Fruit fly (Drosophila melanogaster) ovary, adult (tissue): ENCODE results near the gene CG34248.

Experiments used
- CG17801 ChIP-seq: fragments of 200-800 bp; optimal IDR thresholded peaks from 2 replicates; lab custom pipeline; 2019; ENCODE audit warnings: missing biosample characterization, mild to moderate bottlenecking, missing genetic modification characterization, moderate library complexity; ENCODE audit not compliant: partially characterized antibody

CG34248 gene

dm6 chr3L:16261505-16261904 lies 9.2 kb downstream of the CG34248 start, which contains the start of gene CG34247:
CG34247 (minus strand) TSS chr3L:16261605.
- no peak for TF ChIP-seq CG17801 (GFP tag; lab: Kevin White, UChicago)

- TF ChIP-seq CG17801 (GFP tag; lab: Kevin White, UChicago) = no peak
Measured at dm6 chr3L:16259552-16259951, 11.2 kb downstream of the CG34248 start, which contains the start of gene CG13053. CG13053 (minus strand) TSS chr3L:16259722.

dm6 chr3L:16257118-16257627 lies 13.5 kb downstream of the CG34248 start, which contains the start of gene CG13054:
CG13054 (minus strand) TSS chr3L:16257191.
- TF ChIP-seq CG17801 (GFP tag; lab: Kevin White, UChicago) = no peak

DNA sequence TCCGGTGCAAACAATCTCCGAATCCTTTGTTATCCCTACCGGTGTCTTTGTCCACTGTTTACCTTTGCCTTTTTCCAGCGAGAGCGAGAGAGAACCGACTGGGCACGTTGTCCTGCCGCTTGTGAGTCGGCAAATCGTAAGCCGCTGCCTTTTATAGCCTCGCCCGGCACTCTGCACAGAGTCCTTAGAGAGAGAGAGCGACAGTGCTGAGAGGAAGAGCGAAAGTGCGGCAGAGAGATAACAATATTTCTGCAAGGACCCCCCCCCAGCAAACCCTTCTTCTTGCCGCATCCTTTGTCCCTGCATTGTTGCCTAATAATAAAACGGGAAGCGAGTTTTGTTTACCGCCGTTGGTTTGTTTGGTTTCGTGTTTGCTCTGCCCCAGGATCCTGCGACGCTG lies 18.4 kb downstream of the CG34248 start, which contains the start of gene CG13055:
CG13055 (minus strand) TSS at position 101 of the 400 bp plus-strand sequence.
- TF ChIP-seq CG17801 (GFP tag; lab: Kevin White, UChicago) = no peak

dm6 chr3L:16241296-16241695 lies 29.4 kb downstream of the CG34248 start:
- no peak for TF ChIP-seq CG17801 (GFP tag; lab: Kevin White, UChicago)

dm6 chr3L:16233850-16234494 lies 36.7 kb downstream of the CG34248 start:
- no peak for TF ChIP-seq CG17801 (GFP tag; lab: Kevin White, UChicago)

dm6 chr3L:16232924-16233323 lies 37.8 kb downstream of the CG34248 start, which contains the start of gene Hsc20:
Hsc20 (plus strand) TSS chr3L:16233127.
- TF ChIP-seq CG17801 (GFP tag; lab: Kevin White, UChicago) = peak; percentile 11

dm6 chr3L:16231857-16232256 lies 38.8 kb downstream of the CG34248 start, which contains the start of the genes PDCD-5 and MED10:
PDCD-5 (minus strand) TSS chr3L:16232038.
MED10 (plus strand) TSS chr3L:16232084.
- TF ChIP-seq CG17801 (GFP tag; lab: Kevin White, UChicago) = peak; percentile 60

DNA sequence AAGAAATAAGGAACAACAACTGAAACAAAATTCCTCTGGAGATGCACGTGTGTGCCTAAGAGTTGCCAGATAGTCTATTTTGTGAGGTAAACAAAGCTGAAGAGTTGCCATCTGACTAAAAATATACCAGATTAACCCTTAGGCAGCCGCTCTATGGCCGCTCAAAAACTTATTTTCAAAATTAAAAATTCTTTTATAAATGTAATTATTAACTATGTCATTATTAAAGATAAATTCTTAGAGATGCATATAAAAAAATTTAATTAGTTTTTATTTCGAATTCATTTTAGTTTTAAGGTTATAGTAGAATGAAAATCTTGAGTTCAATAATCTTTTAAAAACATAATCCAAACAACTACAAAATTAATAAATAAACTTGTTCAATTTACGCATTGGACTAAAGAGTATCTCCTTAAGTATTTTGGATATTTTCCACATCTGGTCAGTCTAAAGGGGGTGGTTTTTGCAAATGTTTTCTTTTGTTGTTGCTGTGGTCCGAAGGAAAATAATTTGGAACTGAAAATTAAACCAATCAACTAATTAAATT lies 42.0 kb downstream of the CG34248 start, which contains the start of gene Tmx3:
Tmx3 (plus strand) TSS at position 442 of the 547 bp plus-strand sequence.
- TF ChIP-seq CG17801 (GFP tag; lab: Kevin White, UChicago) = peak; percentile 71

dm6 chr3L:16225175-16225574 lies 45.5 kb downstream of the CG34248 start:
- TF ChIP-seq CG17801 (GFP tag; lab: Kevin White, UChicago) = no peak

dm6 chr3L:16221800-16222199 lies 48.9 kb downstream of the CG34248 start:
- TF ChIP-seq CG17801 (GFP tag; lab: Kevin White, UChicago) = no peak

DNA sequence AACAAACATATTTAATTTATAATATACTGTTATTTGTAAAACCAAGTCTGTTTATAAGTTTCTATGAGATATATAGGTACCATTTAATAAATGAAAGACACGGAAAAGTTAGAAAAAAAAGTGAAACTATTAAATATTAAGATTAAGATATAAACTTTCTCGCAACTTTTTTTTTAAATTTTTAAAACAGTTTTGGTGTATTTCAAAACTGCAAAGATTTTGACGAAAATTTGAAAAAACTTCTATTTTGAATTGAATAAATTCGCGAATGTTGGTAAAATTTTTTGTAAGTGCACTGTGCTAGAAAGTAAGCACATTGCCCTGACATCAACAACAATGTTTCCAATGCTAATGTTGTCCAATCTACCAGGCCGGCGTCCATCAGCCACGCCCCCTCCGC lies 49.4 kb downstream of the CG34248 start:
- TF ChIP-seq CG17801 (GFP tag; lab: Kevin White, UChicago) = no peak
